Worm (Caenorhabditis elegans) whole organism, L3 larva: ENCODE measurements around the gene T18D3.9.
A peak's percentile ranks its signal among the peaks of the same experiment; 100 is the strongest.

Experiments used
- R02D3.7 ChIP-seq: fragments of 150-350 bp; optimal IDR thresholded peaks from 2 replicates; lab custom pipeline; 2014; ENCODE audit warnings: missing biosample characterization, missing genetic modification characterization
- ZK546.5 ChIP-seq: sonication (generic microtip); optimal IDR thresholded peaks from 2 replicates; lab custom pipeline; 2017; ENCODE audit warnings: missing biosample characterization, missing genetic modification characterization
- ama-1 ChIP-seq: fragments of 150-350 bp; optimal IDR thresholded peaks from 2 replicates; lab custom pipeline; 2018
- ceh-28 ChIP-seq: fragments of 150-350 bp; optimal IDR thresholded peaks from 2 replicates; lab custom pipeline; 2014; ENCODE audit warnings: missing biosample characterization, missing genetic modification reagents, missing genetic modification characterization
- ceh-82 ChIP-seq: fragments of 150-350 bp; optimal IDR thresholded peaks from 2 replicates; lab custom pipeline; 2014; ENCODE audit warnings: missing biosample characterization, missing genetic modification characterization
- elt-1 ChIP-seq: fragments of 150-350 bp; optimal IDR thresholded peaks from 2 replicates; lab custom pipeline; 2014; ENCODE audit warnings: missing biosample characterization, missing genetic modification characterization
- elt-3 ChIP-seq, 3 experiments: fragments of 150-350 bp in 1 of 3; sonication (generic microtip) in 2 of 3; optimal IDR thresholded peaks; 2 replicates in 2 of 3; 4 replicates in 1 of 3; lab custom pipeline; 2014 to 2017; ENCODE audit warnings: missing biosample characterization in 3 of 3, missing genetic modification characterization in 3 of 3
- fkh-10 ChIP-seq: sonication (generic microtip); optimal IDR thresholded peaks from 2 replicates; lab custom pipeline; 2017; ENCODE audit warnings: missing biosample characterization, missing genetic modification reagents, missing genetic modification characterization
- fkh-2 ChIP-seq: fragments of 150-350 bp; optimal IDR thresholded peaks from 2 replicates; lab custom pipeline; 2014; ENCODE audit warnings: missing biosample characterization, missing genetic modification reagents, missing genetic modification characterization
- hmg-11 ChIP-seq: sonication (generic microtip); optimal IDR thresholded peaks from 2 replicates; lab custom pipeline; 2016; ENCODE audit warnings: missing genetic modification characterization, missing compliant biosample characterization
- jun-1 ChIP-seq: fragments of 150-350 bp; optimal IDR thresholded peaks from 2 replicates; lab custom pipeline; 2014; ENCODE audit warnings: missing biosample characterization, missing genetic modification reagents, missing genetic modification characterization
- lin-15B ChIP-seq: fragments of 150-350 bp; optimal IDR thresholded peaks from 2 replicates; lab custom pipeline; 2014; ENCODE audit warnings: missing biosample characterization, missing genetic modification characterization
- lin-39 ChIP-seq: fragments of 150-350 bp; optimal IDR thresholded peaks from 2 replicates; lab custom pipeline; 2018; ENCODE audit warnings: missing biosample characterization, missing genetic modification reagents, missing genetic modification characterization
- lsy-12 ChIP-seq: sonication (generic microtip); optimal IDR thresholded peaks from 2 replicates; lab custom pipeline; 2016; ENCODE audit warnings: mild to moderate bottlenecking, missing genetic modification characterization, missing compliant biosample characterization
- mdl-1 ChIP-seq: fragments of 150-350 bp; optimal IDR thresholded peaks from 2 replicates; lab custom pipeline; 2014; ENCODE audit warnings: missing biosample characterization, missing genetic modification characterization
- mml-1 ChIP-seq: fragments of 150-350 bp; sonication (generic microtip); optimal IDR thresholded peaks from 3 replicates; lab custom pipeline; 2014; ENCODE audit warnings: missing biosample characterization, missing genetic modification characterization
- nfya-1 ChIP-seq: sonication (generic microtip); optimal IDR thresholded peaks from 2 replicates; lab custom pipeline; 2017; ENCODE audit warnings: missing genetic modification characterization, mild to moderate bottlenecking, missing compliant biosample characterization, antibody characterized with exemption, moderate library complexity; ENCODE audit not compliant: insufficient read depth
- nhr-11 ChIP-seq: fragments of 150-350 bp; optimal IDR thresholded peaks from 2 replicates; lab custom pipeline; 2014; ENCODE audit warnings: missing biosample characterization, missing genetic modification characterization
- nhr-23 ChIP-seq: fragments of 150-350 bp; optimal IDR thresholded peaks from 2 replicates; lab custom pipeline; 2014; ENCODE audit warnings: missing biosample characterization, missing genetic modification reagents, missing genetic modification characterization
- nhr-25 ChIP-seq: sonication (generic microtip); optimal IDR thresholded peaks from 2 replicates; lab custom pipeline; 2017; ENCODE audit warnings: missing biosample characterization, missing genetic modification characterization
- nhr-67 ChIP-seq: fragments of 150-350 bp; optimal IDR thresholded peaks from 2 replicates; lab custom pipeline; 2014; ENCODE audit warnings: missing biosample characterization, missing genetic modification characterization
- nhr-76 ChIP-seq: fragments of 150-350 bp; sonication (generic microtip); optimal IDR thresholded peaks from 5 replicates; lab custom pipeline; 2014; ENCODE audit warnings: missing biosample characterization, missing genetic modification characterization
- pha-4 ChIP-seq: fragments of 150-350 bp; optimal IDR thresholded peaks from 2 replicates; lab custom pipeline; 2014; ENCODE audit warnings: missing biosample characterization, missing genetic modification reagents, missing genetic modification characterization
- pqm-1 ChIP-seq: fragments of 150-350 bp; optimal IDR thresholded peaks from 2 replicates; lab custom pipeline; 2017; ENCODE audit warnings: missing biosample characterization, missing genetic modification characterization, inconsistent platforms
- sea-2 ChIP-seq: fragments of 150-350 bp; sonication (generic microtip); optimal IDR thresholded peaks from 4 replicates; lab custom pipeline; 2014; ENCODE audit warnings: missing biosample characterization, missing genetic modification reagents, missing genetic modification characterization
- snpc-4 ChIP-seq: fragments of 150-350 bp; optimal IDR thresholded peaks from 2 replicates; lab custom pipeline; 2014; ENCODE audit warnings: missing biosample characterization, missing genetic modification characterization
- tbx-2 ChIP-seq: sonication (generic microtip); optimal IDR thresholded peaks from 2 replicates; lab custom pipeline; 2016; ENCODE audit warnings: mild to moderate bottlenecking, missing genetic modification characterization, missing compliant biosample characterization
- unc-39 ChIP-seq: sonication (generic microtip); optimal IDR thresholded peaks from 4 replicates; lab custom pipeline; 2017; ENCODE audit warnings: missing biosample characterization, missing genetic modification characterization
- unc-62 ChIP-seq: fragments of 150-350 bp; sonication (generic microtip); optimal IDR thresholded peaks from 4 replicates; lab custom pipeline; 2014; ENCODE audit warnings: missing biosample characterization, missing genetic modification reagents, missing genetic modification characterization
- zag-1 ChIP-seq: fragments of 150-350 bp; optimal IDR thresholded peaks from 2 replicates; lab custom pipeline; 2014; ENCODE audit warnings: missing biosample characterization, missing genetic modification characterization
- ztf-11 ChIP-seq: fragments of 150-350 bp; optimal IDR thresholded peaks from 2 replicates; lab custom pipeline; 2014; ENCODE audit warnings: missing biosample characterization, missing genetic modification characterization
- ztf-4 ChIP-seq: fragments of 150-350 bp; optimal IDR thresholded peaks from 2 replicates; lab custom pipeline; 2014; ENCODE audit warnings: missing biosample characterization, missing genetic modification characterization

Gene T18D3.9

DNA sequence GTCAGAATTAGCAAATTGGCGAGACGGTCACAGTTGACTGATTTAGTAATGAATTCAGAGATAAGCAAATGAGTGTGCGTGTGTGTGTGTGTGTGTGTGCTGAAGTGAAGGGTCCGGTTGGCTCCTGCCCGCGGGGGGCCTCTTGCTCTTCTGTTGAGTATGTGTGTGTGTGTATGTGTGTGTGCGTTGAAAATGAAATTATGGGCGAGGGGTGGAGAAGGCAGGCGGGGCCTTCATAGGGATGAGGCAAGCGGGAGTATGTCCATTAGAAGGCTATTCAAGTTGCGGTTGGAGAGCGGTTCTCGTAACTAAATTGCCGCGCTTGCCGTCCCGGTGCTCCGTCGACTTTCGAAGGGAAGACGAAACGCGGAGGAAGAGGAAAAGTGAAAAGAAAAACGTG, 47.0 kb downstream of the T18D3.9 start:
- TF ChIP-seq fkh-2 (tag; lab: Kevin White, UChicago) (no peak), nfya-1 (tag; lab: Kevin White, UChicago) (peak; percentile 32), ceh-28 (no peak), fkh-10 (peak; percentile 77), ztf-11 (tag; lab: Kevin White, UChicago) (no peak)

- TF ChIP-seq sea-2 (GFP tag; lab: Kevin White, UChicago), result no peak
- no peak for TF ChIP-seq nhr-23 (tag; lab: Kevin White, UChicago)
- no peak for TF ChIP-seq mml-1 (tag; lab: Kevin White, UChicago)
- TF ChIP-seq nhr-25 (tag; lab: Kevin White, UChicago), result no peak
- no peak for TF ChIP-seq elt-1 (tag; lab: Kevin White, UChicago)
- no peak for TF ChIP-seq fkh-2 (tag; lab: Kevin White, UChicago)
- no peak for TF ChIP-seq mdl-1 (tag; lab: Kevin White, UChicago)
- TF ChIP-seq lin-15B (tag; lab: Kevin White, UChicago), result no peak
- no peak for TF ChIP-seq ceh-28
- TF ChIP-seq snpc-4, result no peak
- no peak for TF ChIP-seq tbx-2 (tag; lab: Kevin White, UChicago)
- TF ChIP-seq lsy-12 (tag; lab: Kevin White, UChicago), result no peak
- TF ChIP-seq nhr-67 (tag; lab: Kevin White, UChicago), result no peak
- TF ChIP-seq jun-1 (tag; lab: Kevin White, UChicago), result no peak
- no peak for TF ChIP-seq nhr-76 (tag; lab: Kevin White, UChicago)
- no peak for TF ChIP-seq hmg-11
- no peak for TF ChIP-seq ztf-4 (tag; lab: Kevin White, UChicago)
- TF ChIP-seq pha-4 (tag; lab: Kevin White, UChicago), result no peak
- TF ChIP-seq R02D3.7, result no peak
Measured at ce11 chrX:12406592-12406991, 47.7 kb downstream of the T18D3.9 start.

DNA sequence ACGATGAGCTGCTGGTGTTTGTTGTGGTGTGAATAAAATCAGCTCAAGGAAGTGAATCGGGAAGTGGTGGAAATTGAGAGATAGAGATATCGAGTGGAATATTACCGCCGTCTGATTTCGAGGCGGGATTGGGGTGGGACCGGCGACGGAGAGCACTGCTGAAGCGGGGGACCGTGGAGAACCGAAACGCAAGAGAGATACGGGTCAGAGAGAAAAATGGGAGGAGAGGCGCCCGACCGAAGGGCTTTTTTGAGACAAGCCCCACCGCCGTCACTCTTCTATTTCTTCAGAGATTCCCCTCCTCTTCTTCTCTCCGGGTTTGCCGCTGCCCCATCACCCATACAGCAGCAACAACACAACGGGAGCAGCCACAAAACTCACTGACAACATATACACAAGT, 48.2 kb downstream of the T18D3.9 start:
- TF ChIP-seq ZK546.5 (tag; lab: Kevin White, UChicago) (no peak), lin-39 (tag; lab: Kevin White, UChicago) (peak; percentile 61), pqm-1 (tag; lab: Kevin White, UChicago) (no peak), elt-1 (tag; lab: Kevin White, UChicago) (no peak), nhr-67 (tag; lab: Kevin White, UChicago) (no peak), zag-1 (tag; lab: Kevin White, UChicago) (no peak), nfya-1 (tag; lab: Kevin White, UChicago) (peak; percentile 13)

ce11 chrX:12404729-12405128, 49.5 kb downstream of the T18D3.9 start:
- TF ChIP-seq snpc-4, result no peak
- no peak for TF ChIP-seq ztf-4 (tag; lab: Kevin White, UChicago)
- no peak for TF ChIP-seq elt-3 (tag; optimal IDR thresholded peaks at IDR 0.05; lab: Kevin White, UChicago)
- no peak for TF ChIP-seq unc-39
- TF ChIP-seq ama-1 (lab: Kevin White, UChicago), result no peak
- no peak for TF ChIP-seq fkh-2 (tag; lab: Kevin White, UChicago)
- peak; percentile 28 for TF ChIP-seq unc-62
- TF ChIP-seq lin-39 (tag; lab: Kevin White, UChicago), result peak; percentile 70
- TF ChIP-seq nfya-1 (tag; lab: Kevin White, UChicago), result peak; percentile 14
- TF ChIP-seq ceh-82 (tag; lab: Kevin White, UChicago), result no peak
- TF ChIP-seq nhr-11 (tag; lab: Kevin White, UChicago), result no peak
- no peak for TF ChIP-seq nhr-67 (tag; lab: Kevin White, UChicago)
- no peak for TF ChIP-seq nhr-25 (tag; lab: Kevin White, UChicago)
- TF ChIP-seq elt-1 (tag; lab: Kevin White, UChicago), result peak; percentile 36
